Worm (Caenorhabditis elegans): Measurements from ENCODE around the gene acdh-7.

DNA sequence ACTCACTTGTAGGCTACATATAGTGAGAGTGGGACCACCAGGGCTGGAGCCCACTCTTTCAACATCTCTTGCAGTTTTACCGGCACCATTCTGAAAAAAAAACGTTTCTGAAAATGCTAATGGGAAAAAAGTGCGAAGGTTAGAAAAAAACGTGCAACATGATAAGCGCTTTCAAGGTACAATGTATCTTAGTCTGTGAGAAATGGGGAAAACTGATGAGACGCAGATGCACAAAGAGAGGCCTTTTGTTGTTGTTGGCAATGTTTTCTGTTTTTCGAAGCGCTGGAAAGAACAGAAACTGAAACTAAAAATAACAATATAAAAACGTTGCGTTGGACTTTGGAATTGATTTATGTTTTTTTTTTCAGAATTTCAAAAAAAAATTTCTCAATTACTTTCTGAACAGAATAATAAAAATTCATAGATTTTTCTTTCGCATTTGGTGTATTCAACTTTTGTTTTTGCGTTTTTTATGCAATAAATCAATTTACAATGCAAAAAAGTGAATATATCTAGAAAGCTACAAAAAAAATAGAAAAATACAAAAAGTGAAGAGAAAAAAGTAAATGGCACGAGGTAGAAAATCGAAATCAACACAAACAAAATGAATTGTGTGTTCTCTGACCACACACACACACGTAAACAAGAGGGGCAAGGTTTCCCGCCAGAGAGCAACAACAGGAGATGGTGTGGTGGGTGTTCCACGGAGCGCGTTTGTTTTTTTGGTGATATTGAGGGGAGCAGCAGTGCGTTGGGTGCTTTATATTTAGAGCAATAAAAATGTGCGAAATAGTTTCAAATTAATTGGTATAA, 19.1 kb upstream of the acdh-7 start, which contains the start of gene dhs-30:
- TF ChIP-seq nhr-12 (tag; optimal IDR thresholded peaks at IDR 0.05) (no peak), nhr-237 (tag; optimal IDR thresholded peaks at IDR 0.05) (no peak), ZK546.5 (tag; optimal IDR thresholded peaks at IDR 0.05) (no peak), R02D3.7 (tag; optimal IDR thresholded peaks at IDR 0.05) (no peak)
